Worm (Caenorhabditis elegans): ENCODE measurements around the gene msp-3.

ce11 chrII:4821739-4822138 lies 35.7 kb upstream of the msp-3 start, which contains the start of gene lact-5:
- TF ChIP-seq W03F9.2 (tag; optimal IDR thresholded peaks at IDR 0.05) (no peak), dao-5 (tag; optimal IDR thresholded peaks at IDR 0.05) (no peak), him-1 (tag; optimal IDR thresholded peaks at IDR 0.05) (no peak)
